Worm (Caenorhabditis elegans): ENCODE results near the gene Y116A8C.9.
"Not testable (repeated sequence)": the region's sequence is repeated elsewhere in the genome, so short reads cannot be mapped to it uniquely, and the experiment has no call there.

Gene Y116A8C.9

ce11 chrIV:16895288-16895687, 51.3 kb downstream of the Y116A8C.9 start, which contains the start of gene T06A10.2:
Gene T06A10.2 (plus strand): TSS chrIV:16895588.
- not testable (repeated sequence) for TF ChIP-seq crh-2 (tag; optimal IDR thresholded peaks at IDR 0.05); peb-1 (tag; optimal IDR thresholded peaks at IDR 0.05); ama-1 (optimal IDR thresholded peaks at IDR 0.05)
